Worm (Caenorhabditis elegans) whole organism, L3 larva: ENCODE results near the gene C52G5.2.

Source experiments
- R02D3.7 ChIP-seq: fragments of 150-350 bp; optimal IDR thresholded peaks from 2 replicates; lab custom pipeline; 2014; ENCODE audit warnings: missing biosample characterization, missing genetic modification characterization
- ZK546.5 ChIP-seq: sonication (generic microtip); optimal IDR thresholded peaks from 2 replicates; lab custom pipeline; 2017; ENCODE audit warnings: missing biosample characterization, missing genetic modification characterization
- aly-2 ChIP-seq: fragments of 150-350 bp; optimal IDR thresholded peaks from 2 replicates; lab custom pipeline; 2014; ENCODE audit warnings: missing biosample characterization, missing genetic modification characterization
- ama-1 ChIP-seq: fragments of 150-350 bp; optimal IDR thresholded peaks from 2 replicates; lab custom pipeline; 2018
- ceh-16 ChIP-seq: sonication (generic microtip); optimal IDR thresholded peaks from 2 replicates; lab custom pipeline; 2017; ENCODE audit warnings: missing biosample characterization, missing genetic modification characterization
- ceh-28 ChIP-seq: fragments of 150-350 bp; optimal IDR thresholded peaks from 2 replicates; lab custom pipeline; 2014; ENCODE audit warnings: missing biosample characterization, missing genetic modification reagents, missing genetic modification characterization
- ceh-82 ChIP-seq: fragments of 150-350 bp; optimal IDR thresholded peaks from 2 replicates; lab custom pipeline; 2014; ENCODE audit warnings: missing biosample characterization, missing genetic modification characterization
- ceh-9 ChIP-seq: sonication (generic microtip); optimal IDR thresholded peaks from 2 replicates; lab custom pipeline; 2018; ENCODE audit warnings: missing biosample characterization, missing genetic modification characterization
- daf-12 ChIP-seq: fragments of 150-350 bp; optimal IDR thresholded peaks from 2 replicates; lab custom pipeline; 2014; ENCODE audit warnings: missing biosample characterization, missing genetic modification reagents, missing genetic modification characterization
- egl-27 ChIP-seq: sonication (generic microtip); optimal IDR thresholded peaks from 4 replicates; lab custom pipeline; 2017; ENCODE audit warnings: missing biosample characterization, missing genetic modification reagents, missing genetic modification characterization
- egl-5 ChIP-seq: fragments of 150-350 bp; optimal IDR thresholded peaks from 2 replicates; lab custom pipeline; 2017; ENCODE audit warnings: missing biosample characterization, missing genetic modification reagents, missing genetic modification characterization, inconsistent platforms
- elt-1 ChIP-seq: fragments of 150-350 bp; optimal IDR thresholded peaks from 2 replicates; lab custom pipeline; 2014; ENCODE audit warnings: missing biosample characterization, missing genetic modification characterization
- elt-2 ChIP-seq: sonication (generic microtip); optimal IDR thresholded peaks from 2 replicates; lab custom pipeline; 2016; ENCODE audit warnings: missing genetic modification reagents, mild to moderate bottlenecking, missing genetic modification characterization, missing compliant biosample characterization
- elt-3 ChIP-seq, 3 experiments: fragments of 150-350 bp in 1 of 3; sonication (generic microtip) in 2 of 3; optimal IDR thresholded peaks; 2 replicates in 2 of 3; 4 replicates in 1 of 3; lab custom pipeline; 2014 to 2017; ENCODE audit warnings: missing biosample characterization in 3 of 3, missing genetic modification characterization in 3 of 3
- eor-1 ChIP-seq, 2 experiments: fragments of 150-350 bp; optimal IDR thresholded peaks; 2 replicates each; lab custom pipeline; 2014 to 2018; ENCODE audit warnings: missing biosample characterization in 2 of 2, missing genetic modification characterization in 2 of 2
- fkh-10 ChIP-seq: sonication (generic microtip); optimal IDR thresholded peaks from 2 replicates; lab custom pipeline; 2017; ENCODE audit warnings: missing biosample characterization, missing genetic modification reagents, missing genetic modification characterization
- fkh-2 ChIP-seq: fragments of 150-350 bp; optimal IDR thresholded peaks from 2 replicates; lab custom pipeline; 2014; ENCODE audit warnings: missing biosample characterization, missing genetic modification reagents, missing genetic modification characterization
- fos-1 ChIP-seq: fragments of 150-350 bp; optimal IDR thresholded peaks from 2 replicates; lab custom pipeline; 2014; ENCODE audit warnings: missing biosample characterization, missing genetic modification characterization
- hmg-11 ChIP-seq: sonication (generic microtip); optimal IDR thresholded peaks from 2 replicates; lab custom pipeline; 2016; ENCODE audit warnings: missing genetic modification characterization, missing compliant biosample characterization
- jun-1 ChIP-seq: fragments of 150-350 bp; optimal IDR thresholded peaks from 2 replicates; lab custom pipeline; 2014; ENCODE audit warnings: missing biosample characterization, missing genetic modification reagents, missing genetic modification characterization
- lin-15B ChIP-seq: fragments of 150-350 bp; optimal IDR thresholded peaks from 2 replicates; lab custom pipeline; 2014; ENCODE audit warnings: missing biosample characterization, missing genetic modification characterization
- lin-39 ChIP-seq: fragments of 150-350 bp; optimal IDR thresholded peaks from 2 replicates; lab custom pipeline; 2018; ENCODE audit warnings: missing biosample characterization, missing genetic modification reagents, missing genetic modification characterization
- lsy-12 ChIP-seq: sonication (generic microtip); optimal IDR thresholded peaks from 2 replicates; lab custom pipeline; 2016; ENCODE audit warnings: mild to moderate bottlenecking, missing genetic modification characterization, missing compliant biosample characterization
- mdl-1 ChIP-seq: fragments of 150-350 bp; optimal IDR thresholded peaks from 2 replicates; lab custom pipeline; 2014; ENCODE audit warnings: missing biosample characterization, missing genetic modification characterization
- mml-1 ChIP-seq: fragments of 150-350 bp; sonication (generic microtip); optimal IDR thresholded peaks from 3 replicates; lab custom pipeline; 2014; ENCODE audit warnings: missing biosample characterization, missing genetic modification characterization
- nfya-1 ChIP-seq: sonication (generic microtip); optimal IDR thresholded peaks from 2 replicates; lab custom pipeline; 2017; ENCODE audit warnings: missing genetic modification characterization, mild to moderate bottlenecking, missing compliant biosample characterization, antibody characterized with exemption, moderate library complexity; ENCODE audit not compliant: insufficient read depth
- nhr-11 ChIP-seq: fragments of 150-350 bp; optimal IDR thresholded peaks from 2 replicates; lab custom pipeline; 2014; ENCODE audit warnings: missing biosample characterization, missing genetic modification characterization
- nhr-12 ChIP-seq: fragments of 150-350 bp; optimal IDR thresholded peaks from 2 replicates; lab custom pipeline; 2014; ENCODE audit warnings: missing biosample characterization, missing genetic modification characterization
- nhr-23 ChIP-seq: fragments of 150-350 bp; optimal IDR thresholded peaks from 2 replicates; lab custom pipeline; 2014; ENCODE audit warnings: missing biosample characterization, missing genetic modification reagents, missing genetic modification characterization
- nhr-237 ChIP-seq: fragments of 150-350 bp; optimal IDR thresholded peaks from 2 replicates; lab custom pipeline; 2014; ENCODE audit warnings: missing biosample characterization, missing genetic modification characterization
- nhr-25 ChIP-seq: sonication (generic microtip); optimal IDR thresholded peaks from 2 replicates; lab custom pipeline; 2017; ENCODE audit warnings: missing biosample characterization, missing genetic modification characterization
- nhr-28 ChIP-seq: fragments of 150-350 bp; optimal IDR thresholded peaks from 2 replicates; lab custom pipeline; 2014; ENCODE audit warnings: missing biosample characterization, missing genetic modification characterization
- nhr-43 ChIP-seq: sonication (generic microtip); optimal IDR thresholded peaks from 2 replicates; lab custom pipeline; 2016; ENCODE audit warnings: mild to moderate bottlenecking, missing genetic modification characterization, missing compliant biosample characterization; ENCODE audit not compliant: poor library complexity, severe bottlenecking
- nhr-67 ChIP-seq: fragments of 150-350 bp; optimal IDR thresholded peaks from 2 replicates; lab custom pipeline; 2014; ENCODE audit warnings: missing biosample characterization, missing genetic modification characterization
- nhr-76 ChIP-seq: fragments of 150-350 bp; sonication (generic microtip); optimal IDR thresholded peaks from 5 replicates; lab custom pipeline; 2014; ENCODE audit warnings: missing biosample characterization, missing genetic modification characterization
- nhr-77 ChIP-seq: fragments of 150-350 bp; optimal IDR thresholded peaks from 2 replicates; lab custom pipeline; 2014; ENCODE audit warnings: missing biosample characterization, missing genetic modification characterization
- pha-4 ChIP-seq: fragments of 150-350 bp; optimal IDR thresholded peaks from 2 replicates; lab custom pipeline; 2014; ENCODE audit warnings: missing biosample characterization, missing genetic modification reagents, missing genetic modification characterization
- pqm-1 ChIP-seq: fragments of 150-350 bp; optimal IDR thresholded peaks from 2 replicates; lab custom pipeline; 2017; ENCODE audit warnings: missing biosample characterization, missing genetic modification characterization, inconsistent platforms
- sea-2 ChIP-seq: fragments of 150-350 bp; sonication (generic microtip); optimal IDR thresholded peaks from 4 replicates; lab custom pipeline; 2014; ENCODE audit warnings: missing biosample characterization, missing genetic modification reagents, missing genetic modification characterization
- skn-1 ChIP-seq: fragments of 150-350 bp; optimal IDR thresholded peaks from 2 replicates; lab custom pipeline; 2014; ENCODE audit warnings: missing biosample characterization, missing genetic modification characterization
- snpc-4 ChIP-seq: fragments of 150-350 bp; optimal IDR thresholded peaks from 2 replicates; lab custom pipeline; 2014; ENCODE audit warnings: missing biosample characterization, missing genetic modification characterization
- tbx-2 ChIP-seq: sonication (generic microtip); optimal IDR thresholded peaks from 2 replicates; lab custom pipeline; 2016; ENCODE audit warnings: mild to moderate bottlenecking, missing genetic modification characterization, missing compliant biosample characterization
- unc-39 ChIP-seq: sonication (generic microtip); optimal IDR thresholded peaks from 4 replicates; lab custom pipeline; 2017; ENCODE audit warnings: missing biosample characterization, missing genetic modification characterization
- unc-62 ChIP-seq: fragments of 150-350 bp; sonication (generic microtip); optimal IDR thresholded peaks from 4 replicates; lab custom pipeline; 2014; ENCODE audit warnings: missing biosample characterization, missing genetic modification reagents, missing genetic modification characterization
- zag-1 ChIP-seq: fragments of 150-350 bp; optimal IDR thresholded peaks from 2 replicates; lab custom pipeline; 2014; ENCODE audit warnings: missing biosample characterization, missing genetic modification characterization
- ztf-11 ChIP-seq: fragments of 150-350 bp; optimal IDR thresholded peaks from 2 replicates; lab custom pipeline; 2014; ENCODE audit warnings: missing biosample characterization, missing genetic modification characterization
- ztf-4 ChIP-seq: fragments of 150-350 bp; optimal IDR thresholded peaks from 2 replicates; lab custom pipeline; 2014; ENCODE audit warnings: missing biosample characterization, missing genetic modification characterization

The C52G5.2 gene

DNA sequence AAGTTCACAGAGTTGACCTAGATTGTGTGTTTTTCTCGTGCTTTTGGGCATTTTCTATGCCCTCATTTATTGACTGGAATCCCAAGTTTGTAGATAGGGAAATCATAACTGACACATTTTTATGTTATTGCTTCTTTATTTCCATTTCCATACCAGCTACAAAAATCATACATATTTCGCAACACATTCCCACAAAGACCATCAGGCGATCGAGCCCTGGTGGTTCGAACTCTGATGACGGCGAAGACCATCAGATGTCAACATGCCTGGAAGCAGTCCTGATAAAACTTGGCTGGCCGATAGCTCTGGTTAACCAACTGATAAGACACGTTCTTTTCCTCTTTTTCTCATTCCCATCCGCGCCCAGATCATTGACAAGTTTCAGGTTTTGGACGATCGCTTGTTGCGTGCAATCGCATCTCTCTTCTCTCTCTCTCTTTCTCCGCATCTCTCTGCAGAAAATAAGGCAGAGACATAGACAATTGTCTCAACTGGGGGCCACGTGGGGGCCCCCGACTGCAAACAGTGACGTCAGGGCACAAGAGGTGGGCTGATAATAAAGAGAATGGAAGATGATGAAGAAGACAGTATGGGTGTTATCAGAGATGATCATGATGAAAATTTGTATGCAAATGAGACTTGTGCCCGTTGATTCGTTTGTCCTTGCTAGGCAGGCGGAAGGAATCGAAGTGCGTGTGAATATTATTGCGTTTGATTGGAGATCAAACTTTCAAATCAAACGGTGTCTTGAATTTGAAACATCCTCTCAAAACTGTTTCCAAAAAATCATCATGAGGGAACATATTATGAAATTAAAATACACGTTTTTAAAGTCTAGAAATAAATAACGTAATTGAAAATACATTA lies 29.1 kb downstream of the C52G5.2 start:
- peak; percentile 89 for TF ChIP-seq egl-27
- no peak for TF ChIP-seq nhr-67 (tag; lab: Kevin White, UChicago)
- TF ChIP-seq elt-3 (tag; optimal IDR thresholded peaks at IDR 0.05; lab: Kevin White, UChicago), result peak; percentile 41 to 74 (median 43)
- peak; percentile 64 for TF ChIP-seq nhr-76 (tag; lab: Kevin White, UChicago)
- TF ChIP-seq nfya-1, result peak; percentile 76
- no peak for TF ChIP-seq elt-1 (tag; lab: Kevin White, UChicago)
- TF ChIP-seq mml-1, result no peak
- peak; percentile 63 for TF ChIP-seq R02D3.7 (tag; lab: Kevin White, UChicago)
- no peak for TF ChIP-seq nhr-12
- peak; percentile 60 for TF ChIP-seq tbx-2 (tag; lab: Kevin White, UChicago)
- TF ChIP-seq ceh-16 (tag; lab: Kevin White, UChicago), result no peak
- no peak for TF ChIP-seq ztf-4 (tag; lab: Kevin White, UChicago)
- peak; percentile 96 for TF ChIP-seq jun-1 (tag; lab: Kevin White, UChicago)
- TF ChIP-seq ztf-11, result no peak
- peak; percentile 18 for TF ChIP-seq snpc-4 (tag; lab: Kevin White, UChicago)
- TF ChIP-seq ZK546.5, result no peak
- no peak for TF ChIP-seq fkh-2 (tag; lab: Kevin White, UChicago)
- peak; percentile 91 for TF ChIP-seq nhr-25 (tag; lab: Kevin White, UChicago)
- no peak for TF ChIP-seq sea-2 (GFP tag; lab: Kevin White, UChicago)
- no peak for TF ChIP-seq nhr-237 (tag; lab: Kevin White, UChicago)
- TF ChIP-seq unc-39 (tag; lab: Kevin White, UChicago), result no peak
- TF ChIP-seq unc-62 (GFP tag; lab: Kevin White, UChicago), result peak; percentile 71
- TF ChIP-seq fkh-10 (GFP tag; lab: Kevin White, UChicago), result no peak
- TF ChIP-seq ceh-82, result no peak
- peak; percentile 65 for TF ChIP-seq lsy-12 (tag; lab: Kevin White, UChicago)
- TF ChIP-seq nhr-77 (tag; lab: Kevin White, UChicago), result peak; percentile 82
- TF ChIP-seq mdl-1, result peak; percentile 99
- TF ChIP-seq nhr-23 (tag; lab: Kevin White, UChicago), result peak; percentile 92
- peak; percentile 13 for TF ChIP-seq lin-39 (tag; lab: Kevin White, UChicago)
- TF ChIP-seq pha-4 (tag; lab: Kevin White, UChicago), result peak; percentile 77
- TF ChIP-seq ama-1 (lab: Kevin White, UChicago), result no peak
- no peak for TF ChIP-seq nhr-11 (tag; lab: Kevin White, UChicago)
- no peak for TF ChIP-seq daf-12 (tag; lab: Kevin White, UChicago)
- no peak for TF ChIP-seq zag-1 (tag; lab: Kevin White, UChicago)
- TF ChIP-seq eor-1 (tag; optimal IDR thresholded peaks at IDR 0.05; lab: Kevin White, UChicago), result no peak
- TF ChIP-seq ceh-9 (tag; lab: Kevin White, UChicago), result no peak
- peak; percentile 89 for TF ChIP-seq fos-1 (tag; lab: Kevin White, UChicago)
- TF ChIP-seq nhr-43, result peak; percentile 94
- peak; percentile 38 for TF ChIP-seq nhr-28 (tag; lab: Kevin White, UChicago)
- TF ChIP-seq lin-15B, result peak; percentile 12
- TF ChIP-seq skn-1, result peak; percentile 61
- TF ChIP-seq ceh-28, result peak; percentile 76
- TF ChIP-seq aly-2, result no peak
- TF ChIP-seq elt-2, result peak; percentile 100
- peak; percentile 98 for TF ChIP-seq pqm-1 (tag; lab: Kevin White, UChicago)
- peak; percentile 27 for TF ChIP-seq egl-5 (tag; lab: Kevin White, UChicago)
- TF ChIP-seq hmg-11 (tag; lab: Kevin White, UChicago), result peak; percentile 1
